Fruit fly (Drosophila melanogaster) whole organism, embryonic: Measurements from ENCODE around the gene CG17329.

Experiments
- Atf3 ChIP-seq: fragments of 200-800 bp; sonication (Bioruptor generic); optimal IDR thresholded peaks from 3 replicates; lab custom pipeline; 2016; ENCODE audit warnings: missing biosample characterization, missing genetic modification characterization
- CG10366 ChIP-seq: fragments of 200-800 bp; sonication (Bioruptor generic); IDR thresholded peaks from 2 replicates; pipeline ENCODE4 v1.3.6; 2022; ENCODE audit warnings: missing biosample characterization, missing genetic modification characterization
- CG10543 ChIP-seq: fragments of 200-800 bp; sonication (Bioruptor generic); optimal IDR thresholded peaks from 3 replicates; lab custom pipeline; 2017; ENCODE audit warnings: missing biosample characterization, mild to moderate bottlenecking, missing genetic modification characterization, moderate library complexity
- CG11093 ChIP-seq: fragments of 200-800 bp; sonication (Bioruptor generic); IDR thresholded peaks from 3 replicates; pipeline ENCODE4 v1.3.6; 2022; ENCODE audit warnings: missing biosample characterization, missing genetic modification characterization
- CG11247 ChIP-seq: fragments of 200-800 bp; sonication (Bioruptor generic); IDR thresholded peaks from 2 replicates; pipeline ENCODE4 v1.3.6; 2022; ENCODE audit warnings: missing biosample characterization, missing genetic modification characterization
- CG12219 ChIP-seq: fragments of 200-800 bp; sonication (Bioruptor generic); optimal IDR thresholded peaks from 3 replicates; lab custom pipeline; 2018; ENCODE audit warnings: missing biosample characterization, mild to moderate bottlenecking, missing genetic modification characterization
- CG12236 ChIP-seq: fragments of 200-800 bp; sonication (Bioruptor generic); optimal IDR thresholded peaks from 2 replicates; lab custom pipeline; 2016; ENCODE audit warnings: missing biosample characterization, missing genetic modification characterization
- CG15011 ChIP-seq: fragments of 200-800 bp; sonication (Bioruptor generic); optimal IDR thresholded peaks from 3 replicates; lab custom pipeline; 2018; ENCODE audit warnings: missing biosample characterization, mild to moderate bottlenecking, missing genetic modification characterization
- CG1602 ChIP-seq: fragments of 200-800 bp; sonication (Bioruptor generic); optimal IDR thresholded peaks from 3 replicates; lab custom pipeline; 2016; ENCODE audit warnings: missing biosample characterization, missing genetic modification characterization
- CG1603 ChIP-seq: fragments of 200-800 bp; sonication (Bioruptor generic); optimal IDR thresholded peaks from 2 replicates; lab custom pipeline; 2019; ENCODE audit warnings: missing biosample characterization, mild to moderate bottlenecking, missing genetic modification characterization, moderate library complexity
- CG17186 ChIP-seq: fragments of 200-800 bp; sonication (Bioruptor generic); optimal IDR thresholded peaks from 3 replicates; lab custom pipeline; 2017; ENCODE audit warnings: missing biosample characterization, missing genetic modification reagents, missing genetic modification characterization
- CG1792 ChIP-seq: fragments of 200-800 bp; sonication (Bioruptor generic); optimal IDR thresholded peaks from 2 replicates; lab custom pipeline; 2016; ENCODE audit warnings: missing biosample characterization, missing genetic modification characterization
- CG2129 ChIP-seq: fragments of 200-800 bp; sonication (Bioruptor generic); IDR thresholded peaks from 2 replicates; pipeline ENCODE4 v1.3.6; 2022; ENCODE audit warnings: missing biosample characterization, missing genetic modification characterization; ENCODE audit not compliant: partially characterized antibody
- CG31388 ChIP-seq: fragments of 200-800 bp; sonication (Bioruptor generic); optimal IDR thresholded peaks from 2 replicates; lab custom pipeline; 2016; ENCODE audit warnings: missing biosample characterization, missing genetic modification characterization
- CG34376 ChIP-seq: fragments of 200-800 bp; sonication (Bioruptor generic); optimal IDR thresholded peaks from 2 replicates; lab custom pipeline; 2018; ENCODE audit warnings: missing biosample characterization, mild to moderate bottlenecking, missing genetic modification characterization
- CG3838 ChIP-seq: fragments of 200-800 bp; sonication (Bioruptor generic); optimal IDR thresholded peaks from 3 replicates; lab custom pipeline; 2016; ENCODE audit warnings: missing biosample characterization, missing genetic modification characterization
- CG3847 ChIP-seq: fragments of 200-800 bp; sonication (Bioruptor generic); IDR thresholded peaks from 2 replicates; pipeline ENCODE4 v1.3.6; 2022; ENCODE audit warnings: missing biosample characterization, missing genetic modification characterization
- CG6254 ChIP-seq: fragments of 200-800 bp; sonication (Bioruptor generic); optimal IDR thresholded peaks from 3 replicates; lab custom pipeline; 2017; ENCODE audit warnings: mild to moderate bottlenecking, missing biosample characterization, missing genetic modification reagents, missing genetic modification characterization
- CG6272 ChIP-seq: fragments of 200-800 bp; sonication (Bioruptor generic); IDR thresholded peaks from 2 replicates; pipeline ENCODE4 v1.3.6; 2022; ENCODE audit warnings: missing biosample characterization, missing genetic modification characterization
- CG7271 ChIP-seq: fragments of 200-800 bp; sonication (Bioruptor generic); optimal IDR thresholded peaks from 2 replicates; lab custom pipeline; 2018; ENCODE audit warnings: missing biosample characterization, mild to moderate bottlenecking, missing genetic modification characterization, moderate library complexity
- CG8765 ChIP-seq: fragments of 200-800 bp; sonication (Bioruptor generic); IDR thresholded peaks from 2 replicates; pipeline ENCODE4 v1.3.6; 2022; ENCODE audit warnings: missing biosample characterization, missing genetic modification characterization
- CG9727 ChIP-seq: fragments of 200-800 bp; sonication (Bioruptor generic); optimal IDR thresholded peaks from 3 replicates; lab custom pipeline; 2017; ENCODE audit warnings: missing biosample characterization, mild to moderate bottlenecking, missing genetic modification characterization
- CG9817 ChIP-seq: fragments of 200-800 bp; sonication (Bioruptor generic); optimal IDR thresholded peaks from 2 replicates; lab custom pipeline; 2018; ENCODE audit warnings: missing biosample characterization, mild to moderate bottlenecking, missing genetic modification characterization, moderate library complexity
- CHES-1-like ChIP-seq: fragments of 200-800 bp; sonication (Bioruptor generic); optimal IDR thresholded peaks from 2 replicates; lab custom pipeline; 2016; ENCODE audit warnings: missing biosample characterization, missing genetic modification characterization
- Dad ChIP-seq: fragments of 200-800 bp; sonication (Bioruptor generic); optimal IDR thresholded peaks from 3 replicates; lab custom pipeline; 2016; ENCODE audit warnings: missing biosample characterization, missing genetic modification characterization
- Dbx ChIP-seq: fragments of 200-800 bp; sonication (Bioruptor generic); IDR thresholded peaks from 3 replicates; pipeline ENCODE4 v1.3.6; 2022; ENCODE audit warnings: missing biosample characterization, missing genetic modification characterization
- Dll ChIP-seq: fragments of 200-800 bp; sonication (Bioruptor generic); IDR thresholded peaks from 4 replicates; pipeline ENCODE4 v1.3.6; 2022; ENCODE audit warnings: missing biosample characterization, missing genetic modification characterization; ENCODE audit not compliant: partially characterized antibody
- Ets97D ChIP-seq: fragments of 200-800 bp; sonication (Bioruptor generic); optimal IDR thresholded peaks from 3 replicates; lab custom pipeline; 2016; ENCODE audit warnings: missing biosample characterization, missing genetic modification characterization
- Hr39 ChIP-seq: fragments of >200 bp; optimal IDR thresholded peaks from 2 replicates; lab custom pipeline; 2017
- Lhr ChIP-seq: fragments of 200-800 bp; sonication (Bioruptor generic); optimal IDR thresholded peaks from 3 replicates; lab custom pipeline; 2017; ENCODE audit warnings: mild to moderate bottlenecking, missing biosample characterization, missing genetic modification reagents, missing genetic modification characterization
- MESR4 ChIP-seq: fragments of 200-800 bp; sonication (Bioruptor generic); optimal IDR thresholded peaks from 2 replicates; lab custom pipeline; 2018; ENCODE audit warnings: missing biosample characterization, mild to moderate bottlenecking, missing genetic modification characterization, moderate library complexity
- Nf-YB ChIP-seq: fragments of 200-800 bp; sonication (Bioruptor generic); optimal IDR thresholded peaks from 3 replicates; lab custom pipeline; 2019; ENCODE audit warnings: missing biosample characterization, mild to moderate bottlenecking, missing genetic modification characterization, moderate library complexity
- Trl ChIP-seq, 3 experiments: fragments of >200 bp in 2 of 3; fragments of 200-800 bp in 1 of 3; sonication (Bioruptor generic) in 1 of 3; optimal IDR thresholded peaks; 2 replicates in 1 of 3; 3 replicates in 2 of 3; lab custom pipeline; 2016 to 2017; ENCODE audit warnings: missing biosample characterization in 1 of 3, missing genetic modification characterization in 1 of 3
- ab ChIP-seq: fragments of 200-800 bp; sonication (Bioruptor generic); optimal IDR thresholded peaks from 2 replicates; lab custom pipeline; 2016; ENCODE audit warnings: missing biosample characterization, missing genetic modification characterization
- abd-A ChIP-seq: fragments of 200-800 bp; sonication (Bioruptor generic); optimal IDR thresholded peaks from 3 replicates; lab custom pipeline; 2019; ENCODE audit warnings: missing biosample characterization, mild to moderate bottlenecking, missing genetic modification characterization, moderate library complexity
- ash1 ChIP-seq: fragments of 200-800 bp; sonication (Bioruptor generic); optimal IDR thresholded peaks from 2 replicates; lab custom pipeline; 2018; ENCODE audit warnings: missing biosample characterization, mild to moderate bottlenecking, missing genetic modification characterization
- cwo ChIP-seq: fragments of 200-800 bp; sonication (Bioruptor generic); optimal IDR thresholded peaks from 3 replicates; lab custom pipeline; 2017; ENCODE audit warnings: missing biosample characterization, missing genetic modification characterization, mild to moderate bottlenecking, moderate library complexity, missing genetic modification reagents
- en ChIP-seq: fragments of 200-800 bp; sonication (Bioruptor generic); optimal IDR thresholded peaks from 2 replicates; lab custom pipeline; 2016; ENCODE audit warnings: missing biosample characterization, missing genetic modification characterization
- fru ChIP-seq: fragments of >200 bp; optimal IDR thresholded peaks from 2 replicates; lab custom pipeline; 2017
- ind ChIP-seq: fragments of 200-800 bp; sonication (Bioruptor generic); optimal IDR thresholded peaks from 3 replicates; lab custom pipeline; 2016; ENCODE audit warnings: missing biosample characterization, missing genetic modification characterization
- jigr1 ChIP-seq: fragments of 200-800 bp; sonication (Bioruptor generic); IDR thresholded peaks from 3 replicates; pipeline ENCODE4 v1.3.6; 2022; ENCODE audit warnings: missing biosample characterization, missing genetic modification characterization
- kah ChIP-seq: fragments of 200-800 bp; sonication (Bioruptor generic); optimal IDR thresholded peaks from 2 replicates; lab custom pipeline; 2018; ENCODE audit warnings: missing biosample characterization, mild to moderate bottlenecking, missing genetic modification characterization
- lab ChIP-seq: fragments of 200-800 bp; sonication (Bioruptor generic); optimal IDR thresholded peaks from 3 replicates; lab custom pipeline; 2017; ENCODE audit warnings: missing biosample characterization, missing genetic modification characterization, mild to moderate bottlenecking, moderate library complexity, missing genetic modification reagents
- nom ChIP-seq: fragments of 200-800 bp; sonication (Bioruptor generic); optimal IDR thresholded peaks from 2 replicates; lab custom pipeline; 2017; ENCODE audit warnings: missing biosample characterization, missing genetic modification characterization, mild to moderate bottlenecking, moderate library complexity, missing genetic modification reagents
- org-1 ChIP-seq: fragments of 200-800 bp; sonication (Bioruptor generic); optimal IDR thresholded peaks from 2 replicates; lab custom pipeline; 2017; ENCODE audit warnings: missing biosample characterization, missing genetic modification characterization
- psq ChIP-seq: fragments of 200-800 bp; sonication (Bioruptor generic); optimal IDR thresholded peaks from 2 replicates; lab custom pipeline; 2017; ENCODE audit warnings: missing biosample characterization, missing genetic modification characterization
- salm ChIP-seq: fragments of 200-800 bp; sonication (Bioruptor generic); optimal IDR thresholded peaks from 2 replicates; lab custom pipeline; 2018; ENCODE audit warnings: missing biosample characterization, mild to moderate bottlenecking, missing genetic modification characterization
- wor ChIP-seq: fragments of 200-800 bp; sonication (Bioruptor generic); IDR thresholded peaks from 2 replicates; pipeline ENCODE4 v1.3.6; 2022; ENCODE audit warnings: missing biosample characterization, missing genetic modification characterization
- zen ChIP-seq: fragments of 200-800 bp; sonication (Bioruptor generic); optimal IDR thresholded peaks from 3 replicates; lab custom pipeline; 2018; ENCODE audit warnings: missing biosample characterization, mild to moderate bottlenecking, missing genetic modification characterization, moderate library complexity

Gene CG17329

DNA sequence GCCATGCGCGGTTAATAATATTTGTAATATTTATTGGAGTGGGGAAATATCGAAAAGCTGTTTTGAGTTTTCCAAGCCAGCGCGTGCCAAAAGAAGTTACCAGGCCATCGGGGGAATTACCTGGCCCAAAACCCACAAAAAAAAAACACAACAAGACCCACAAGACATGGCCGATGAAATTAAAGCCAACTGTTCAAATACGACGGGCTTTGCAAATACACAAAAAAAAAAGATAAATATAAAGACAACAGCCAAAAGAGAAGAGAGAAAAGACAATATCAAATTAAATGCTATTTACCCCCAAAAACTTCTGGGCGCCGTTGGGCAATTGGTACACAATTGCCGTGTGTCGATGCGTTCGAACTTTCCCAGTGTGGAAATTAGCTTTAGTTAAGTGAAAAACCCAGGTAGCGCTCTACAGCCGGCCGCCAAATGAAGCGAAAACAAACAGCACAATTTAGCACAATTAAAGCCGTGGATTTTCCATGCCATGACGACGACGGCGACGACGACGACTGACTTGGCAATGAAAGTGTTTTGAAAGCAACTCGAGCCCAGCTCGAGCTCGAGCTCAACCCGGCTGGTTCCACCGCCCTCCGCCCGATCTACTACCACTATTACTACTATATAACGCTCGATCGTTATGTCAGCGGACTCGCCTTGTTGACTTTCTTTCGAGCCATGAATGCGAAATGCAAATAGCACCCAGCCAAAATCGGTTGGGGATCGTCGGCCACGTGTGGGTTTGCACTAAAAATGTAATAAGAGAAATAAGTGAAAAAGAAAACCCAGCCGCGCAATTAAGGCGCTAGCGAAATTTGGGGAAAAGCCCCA lies 26.9 kb downstream of the CG17329 start (continued):
- TF ChIP-seq Lhr (peak; percentile 10), en (GFP tag; lab: Kevin White, UChicago) (peak; percentile 34), CG31388 (no peak), CG9727 (no peak), CG17186 (GFP tag; lab: Kevin White, UChicago) (no peak), CG6254 (GFP tag; lab: Kevin White, UChicago) (no peak), salm (peak; percentile 19), org-1 (GFP tag; lab: Kevin White, UChicago) (peak; percentile 20), cwo (GFP tag; lab: Kevin White, UChicago) (no peak), ash1 (no peak), CG3838 (GFP tag; lab: Kevin White, UChicago) (peak; percentile 44), ind (GFP tag; lab: Kevin White, UChicago) (no peak), CG1603 (tag; lab: Kevin White, UChicago) (no peak), abd-A (tag; lab: Kevin White, UChicago) (no peak), CG9817 (tag; lab: Kevin White, UChicago) (peak; percentile 18), Dll (GFP tag; lab: Robert Waterston, UW) (no peak), zen (tag; lab: Kevin White, UChicago) (no peak), Dbx (GFP tag; lab: Robert Waterston, UW) (peak; percentile 62; the same call in 2 of the 3 replicates), Atf3 (no peak), CG8765 (no peak), kah (GFP tag; lab: Kevin White, UChicago) (peak; percentile 2), ab (GFP tag; lab: Kevin White, UChicago) (no peak), nom (GFP tag; lab: Kevin White, UChicago) (no peak), lab (GFP tag; lab: Kevin White, UChicago) (peak; percentile 73), wor (GFP tag; lab: Robert Waterston, UW) (no peak), Trl (optimal IDR thresholded peaks at IDR 0.05; lab: Kevin White, UChicago) (no peak), Trl (GFP tag; optimal IDR thresholded peaks at IDR 0.05; lab: Kevin White, UChicago) (peak; percentile 64), jigr1 (GFP tag; lab: Robert Waterston, UW) (no peak), fru (lab: Kevin White, UChicago) (no peak), CHES-1-like (GFP tag; lab: Kevin White, UChicago) (peak; percentile 11), MESR4 (GFP tag; lab: Kevin White, UChicago) (no peak), Ets97D (GFP tag; lab: Kevin White, UChicago) (no peak), Dad (no peak), CG3847 (GFP tag; lab: Robert Waterston, UW) (peak; percentile 34; the same call in 1 of the 2 replicates), CG6272 (GFP tag; lab: Robert Waterston, UW) (no peak), psq (no peak), CG15011 (GFP tag; lab: Kevin White, UChicago) (peak; percentile 40), Hr39 (lab: Kevin White, UChicago) (no peak), CG11247 (GFP tag; lab: Robert Waterston, UW) (peak; percentile 51), CG10366 (GFP tag; lab: Robert Waterston, UW) (0 out of 2 replicates have a peak, but pooled peaks have one; percentile 10), CG1792 (GFP tag; lab: Kevin White, UChicago) (no peak), Nf-YB (GFP tag; lab: Kevin White, UChicago) (peak; percentile 20), CG2129 (GFP tag; lab: Robert Waterston, UW) (no peak), CG7271 (no peak), CG34376 (GFP tag; lab: Kevin White, UChicago) (peak; percentile 17), CG12236 (GFP tag; lab: Kevin White, UChicago) (peak; percentile 3), CG1602 (GFP tag; lab: Kevin White, UChicago) (no peak), CG10543 (GFP tag; lab: Kevin White, UChicago) (peak; percentile 79), CG11093 (GFP tag; lab: Robert Waterston, UW) (no peak), CG12219 (no peak)
